Worm (Caenorhabditis elegans): ENCODE measurements around the gene dac-1.

Gene dac-1

ce11 chrIII:841177-841576 is 25.2 kb downstream of the dac-1 start, which contains the start of gene K02F3.9:
TSS of gene K02F3.9 (minus strand) at chrIII:841366.
- TF ChIP-seq W03F9.2 (tag; optimal IDR thresholded peaks at IDR 0.05): no peak

ce11 chrIII:842630-843029 is 26.7 kb downstream of the dac-1 start, which contains the start of gene far-8:
TSS of gene far-8 (plus strand) at chrIII:842930.
- TF ChIP-seq dao-5 (tag; optimal IDR thresholded peaks at IDR 0.05) (no peak), him-1 (tag; optimal IDR thresholded peaks at IDR 0.05) (no peak), W03F9.2 (tag; optimal IDR thresholded peaks at IDR 0.05) (no peak)

ce11 chrIII:843999-844398 is 28.1 kb downstream of the dac-1 start:
- TF ChIP-seq W03F9.2 (tag; optimal IDR thresholded peaks at IDR 0.05): no peak
- no peak for TF ChIP-seq dao-5 (tag; optimal IDR thresholded peaks at IDR 0.05)
- no peak for TF ChIP-seq him-1 (tag; optimal IDR thresholded peaks at IDR 0.05)

- TF ChIP-seq dao-5 (tag; optimal IDR thresholded peaks at IDR 0.05): no peak
- TF ChIP-seq him-1 (tag; optimal IDR thresholded peaks at IDR 0.05): no peak
- TF ChIP-seq W03F9.2 (tag; optimal IDR thresholded peaks at IDR 0.05): no peak
Measured at ce11 chrIII:844577-844976, 28.6 kb downstream of the dac-1 start.

ce11 chrIII:845485-845884 is 29.5 kb downstream of the dac-1 start, which contains the start of gene K02F3.2:
TSS of gene K02F3.2 (plus strand) at chrIII:845841.
- TF ChIP-seq him-1 (tag; optimal IDR thresholded peaks at IDR 0.05) (no peak), dao-5 (tag; optimal IDR thresholded peaks at IDR 0.05) (no peak), W03F9.2 (tag; optimal IDR thresholded peaks at IDR 0.05) (no peak)

ce11 chrIII:852296-852695 is 36.4 kb downstream of the dac-1 start, which contains the start of gene moma-1:
TSS of gene moma-1 (minus strand) at chrIII:852396.
- TF ChIP-seq dao-5 (tag; optimal IDR thresholded peaks at IDR 0.05) (no peak), him-1 (tag; optimal IDR thresholded peaks at IDR 0.05) (no peak), W03F9.2 (tag; optimal IDR thresholded peaks at IDR 0.05) (no peak)

ce11 chrIII:853414-853813 is 37.5 kb downstream of the dac-1 start:
- no peak for TF ChIP-seq W03F9.2 (tag; optimal IDR thresholded peaks at IDR 0.05)
- no peak for TF ChIP-seq dao-5 (tag; optimal IDR thresholded peaks at IDR 0.05)
- TF ChIP-seq him-1 (tag; optimal IDR thresholded peaks at IDR 0.05): no peak

ce11 chrIII:853859-854359 is 38.0 kb downstream of the dac-1 start, which contains the start of the genes rnp-5 and tag-51:
TSS of gene rnp-5 (minus strand) at chrIII:853909.
TSS of gene tag-51 (plus strand) at chrIII:854221.
- TF ChIP-seq dao-5 (tag; optimal IDR thresholded peaks at IDR 0.05) (no peak), W03F9.2 (tag; optimal IDR thresholded peaks at IDR 0.05) (no peak), him-1 (tag; optimal IDR thresholded peaks at IDR 0.05) (no peak)

- no peak for TF ChIP-seq W03F9.2 (tag; optimal IDR thresholded peaks at IDR 0.05)
- TF ChIP-seq him-1 (tag; optimal IDR thresholded peaks at IDR 0.05): no peak
- no peak for TF ChIP-seq dao-5 (tag; optimal IDR thresholded peaks at IDR 0.05)
Measured at ce11 chrIII:856260-856659, 40.3 kb downstream of the dac-1 start, which contains the start of gene K02F3.12. TSS of gene K02F3.12 (plus strand) at chrIII:856560.

- TF ChIP-seq W03F9.2 (tag; optimal IDR thresholded peaks at IDR 0.05): no peak
- TF ChIP-seq dao-5 (tag; optimal IDR thresholded peaks at IDR 0.05): no peak
- no peak for TF ChIP-seq him-1 (tag; optimal IDR thresholded peaks at IDR 0.05)
Measured at ce11 chrIII:856908-857307, 41.0 kb downstream of the dac-1 start.

- TF ChIP-seq dao-5 (tag; optimal IDR thresholded peaks at IDR 0.05): no peak
- no peak for TF ChIP-seq W03F9.2 (tag; optimal IDR thresholded peaks at IDR 0.05)
- no peak for TF ChIP-seq him-1 (tag; optimal IDR thresholded peaks at IDR 0.05)
Measured at ce11 chrIII:859898-860297, 44.0 kb downstream of the dac-1 start, which contains the start of gene exos-4.2. TSS of gene exos-4.2 (plus strand) at chrIII:860198.

- TF ChIP-seq W03F9.2 (tag; optimal IDR thresholded peaks at IDR 0.05) (no peak), dao-5 (tag; optimal IDR thresholded peaks at IDR 0.05) (no peak), him-1 (tag; optimal IDR thresholded peaks at IDR 0.05) (no peak)
Measured at ce11 chrIII:861819-862356, 45.9 kb downstream of the dac-1 start, which contains the start of gene arx-4. TSS of gene arx-4 (plus strand) at chrIII:862306.

- TF ChIP-seq dao-5 (tag; optimal IDR thresholded peaks at IDR 0.05): no peak
- TF ChIP-seq W03F9.2 (tag; optimal IDR thresholded peaks at IDR 0.05): no peak
- no peak for TF ChIP-seq him-1 (tag; optimal IDR thresholded peaks at IDR 0.05)
Measured at ce11 chrIII:868866-869265, 52.9 kb downstream of the dac-1 start.

ce11 chrIII:869869-870268 is 53.9 kb downstream of the dac-1 start, which contains the start of gene T24C4.2:
TSS of gene T24C4.2 (minus strand) at chrIII:869969.
- no peak for TF ChIP-seq dao-5 (tag; optimal IDR thresholded peaks at IDR 0.05)
- no peak for TF ChIP-seq W03F9.2 (tag; optimal IDR thresholded peaks at IDR 0.05)
- TF ChIP-seq him-1 (tag; optimal IDR thresholded peaks at IDR 0.05): no peak

ce11 chrIII:870555-870954 is 54.6 kb downstream of the dac-1 start:
- TF ChIP-seq W03F9.2 (tag; optimal IDR thresholded peaks at IDR 0.05) (no peak), him-1 (tag; optimal IDR thresholded peaks at IDR 0.05) (no peak), dao-5 (tag; optimal IDR thresholded peaks at IDR 0.05) (no peak)

All from whole organism, L4/young adult.